Fruit fly (Drosophila melanogaster): Measurements from ENCODE around the gene Dpm3.

Dpm3 gene

dm6 chr3R:13425470-13426033 lies 22.7 kb upstream of the Dpm3 start, which contains the start of gene Act87E (continued):
- no peak for TF ChIP-seq fd59A (GFP tag; optimal IDR thresholded peaks at IDR 0.05)
- TF ChIP-seq CG6276 (GFP tag; optimal IDR thresholded peaks at IDR 0.05): peak; percentile 28
- TF ChIP-seq ss (GFP tag; optimal IDR thresholded peaks at IDR 0.05): no peak
- peak; percentile 26 for TF ChIP-seq CG9139 (GFP tag; optimal IDR thresholded peaks at IDR 0.05)
- TF ChIP-seq CG1621 (tag; optimal IDR thresholded peaks at IDR 0.05): no peak
- no peak for TF ChIP-seq Hr4 (GFP tag; optimal IDR thresholded peaks at IDR 0.05)
- TF ChIP-seq acj6 (GFP tag; optimal IDR thresholded peaks at IDR 0.05): peak; percentile 13
- no peak for TF ChIP-seq cyc (GFP tag; optimal IDR thresholded peaks at IDR 0.05)
- peak; percentile 67 for TF ChIP-seq CG32006 (GFP tag; optimal IDR thresholded peaks at IDR 0.05)
- TF ChIP-seq vri (GFP tag; optimal IDR thresholded peaks at IDR 0.05): no peak
- TF ChIP-seq fd85E (GFP tag; optimal IDR thresholded peaks at IDR 0.05): no peak
- TF ChIP-seq topi (GFP tag; optimal IDR thresholded peaks at IDR 0.05): no peak
- TF ChIP-seq CG7368 (GFP tag; optimal IDR thresholded peaks at IDR 0.05): no peak
- no peak for TF ChIP-seq Smox (GFP tag; optimal IDR thresholded peaks at IDR 0.05)
- no peak for TF ChIP-seq Gug (GFP tag; IDR thresholded peaks at IDR 0.05)
- TF ChIP-seq Lpt (GFP tag; optimal IDR thresholded peaks at IDR 0.05): no peak
- no peak for TF ChIP-seq Sox15 (GFP tag; optimal IDR thresholded peaks at IDR 0.05)

- no peak for TF ChIP-seq Hr38 (GFP tag; optimal IDR thresholded peaks at IDR 0.05)
- TF ChIP-seq CG3919 (GFP tag; optimal IDR thresholded peaks at IDR 0.05): no peak
- no peak for TF ChIP-seq Sox14 (GFP tag; optimal IDR thresholded peaks at IDR 0.05)
- no peak for TF ChIP-seq lz (GFP tag; optimal IDR thresholded peaks at IDR 0.05)
- TF ChIP-seq Blimp-1 (GFP tag; optimal IDR thresholded peaks at IDR 0.05): no peak
- TF ChIP-seq CG34406 (GFP tag; optimal IDR thresholded peaks at IDR 0.05): no peak
- TF ChIP-seq CG31627 (GFP tag; optimal IDR thresholded peaks at IDR 0.05): no peak
- TF ChIP-seq Ets21C (GFP tag; optimal IDR thresholded peaks at IDR 0.05): no peak
- no peak for TF ChIP-seq eg (GFP tag; IDR thresholded peaks at IDR 0.05)
- TF ChIP-seq CG11902 (GFP tag; optimal IDR thresholded peaks at IDR 0.05): no peak
- TF ChIP-seq CG16779 (tag; optimal IDR thresholded peaks at IDR 0.05): no peak
- TF ChIP-seq CG9139 (GFP tag; optimal IDR thresholded peaks at IDR 0.05): no peak
- TF ChIP-seq net (GFP tag; optimal IDR thresholded peaks at IDR 0.05): no peak
- no peak for TF ChIP-seq Smox (GFP tag; optimal IDR thresholded peaks at IDR 0.05)
- TF ChIP-seq CG6792 (GFP tag; optimal IDR thresholded peaks at IDR 0.05): no peak
- TF ChIP-seq ss (GFP tag; optimal IDR thresholded peaks at IDR 0.05): no peak
- TF ChIP-seq pdm3 (GFP tag; optimal IDR thresholded peaks at IDR 0.05): no peak
- no peak for TF ChIP-seq Gug (GFP tag; IDR thresholded peaks at IDR 0.05)
- no peak for TF ChIP-seq fd59A (GFP tag; optimal IDR thresholded peaks at IDR 0.05)
- no peak for TF ChIP-seq Lpt (GFP tag; optimal IDR thresholded peaks at IDR 0.05)
Observed at dm6 chr3R:13422178-13422577, 19.3 kb upstream of the Dpm3 start.

DNA sequence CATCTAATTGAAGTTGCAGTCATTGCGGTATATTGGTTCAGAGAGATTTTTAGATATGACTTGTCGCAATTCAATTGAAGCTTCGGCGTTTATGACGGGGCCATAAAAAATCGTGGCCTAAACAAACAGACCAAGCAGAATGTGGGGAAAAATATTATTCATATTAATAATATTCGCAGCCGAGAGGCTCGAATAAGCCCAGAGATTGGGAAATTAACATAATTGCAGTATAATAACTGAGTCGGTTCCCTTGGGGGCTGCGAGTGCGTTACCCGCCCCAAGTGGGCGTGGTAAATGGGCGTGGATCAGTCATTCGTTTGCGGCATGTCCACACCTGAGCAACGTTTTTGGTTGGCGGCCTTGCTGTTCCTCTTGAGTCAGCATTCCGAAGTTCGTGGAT lies 17.1 kb upstream of the Dpm3 start, which contains the start of gene Ir87a:
Gene Ir87a (plus strand): TSS at position 301 of the 400 bp plus-strand sequence.
- TF ChIP-seq Sox14 (GFP tag; optimal IDR thresholded peaks at IDR 0.05) (no peak), CG6276 (GFP tag; optimal IDR thresholded peaks at IDR 0.05) (no peak), CG4318 (GFP tag; optimal IDR thresholded peaks at IDR 0.05) (no peak), CG1621 (tag; optimal IDR thresholded peaks at IDR 0.05) (no peak), fd59A (GFP tag; optimal IDR thresholded peaks at IDR 0.05) (no peak), cyc (GFP tag; optimal IDR thresholded peaks at IDR 0.05) (no peak), Hr39 (GFP tag; optimal IDR thresholded peaks at IDR 0.05) (no peak), CG16779 (tag; optimal IDR thresholded peaks at IDR 0.05) (no peak)

dm6 chr3R:13417067-13417595 lies 14.3 kb upstream of the Dpm3 start:
- TF ChIP-seq Eip78C (GFP tag) (peak; percentile 34), Hr4 (GFP tag; optimal IDR thresholded peaks at IDR 0.05) (no peak), CG6163 (GFP tag; IDR thresholded peaks at IDR 0.05) (no peak), Ets96B (tag; optimal IDR thresholded peaks at IDR 0.05) (no peak), CG6276 (GFP tag; optimal IDR thresholded peaks at IDR 0.05) (peak; percentile 10), CG11902 (GFP tag; optimal IDR thresholded peaks at IDR 0.05) (no peak), Lpt (GFP tag; optimal IDR thresholded peaks at IDR 0.05) (no peak), fd59A (GFP tag; optimal IDR thresholded peaks at IDR 0.05) (no peak), CG1621 (tag; optimal IDR thresholded peaks at IDR 0.05) (no peak), CG8119 (GFP tag; IDR thresholded peaks at IDR 0.05) (peak; percentile 52; the same call in 2 of the 3 replicates), acj6 (GFP tag; optimal IDR thresholded peaks at IDR 0.05) (no peak), CG15336 (GFP tag; IDR thresholded peaks at IDR 0.05) (peak; percentile 57), CG3032 (tag; optimal IDR thresholded peaks at IDR 0.05) (no peak), CG16779 (tag; optimal IDR thresholded peaks at IDR 0.05) (no peak), CG34406 (GFP tag; optimal IDR thresholded peaks at IDR 0.05) (no peak), CG6854 (GFP tag; optimal IDR thresholded peaks at IDR 0.05) (no peak), dsx (GFP tag; optimal IDR thresholded peaks at IDR 0.05; ENCODE audit: poor library complexity, severe bottlenecking) (no peak), CG4318 (GFP tag; optimal IDR thresholded peaks at IDR 0.05) (no peak), fkh (GFP tag; optimal IDR thresholded peaks at IDR 0.05) (no peak), CG32006 (GFP tag; optimal IDR thresholded peaks at IDR 0.05) (peak; percentile 59), salr (GFP tag; optimal IDR thresholded peaks at IDR 0.05) (no peak), CG8319 (GFP tag; optimal IDR thresholded peaks at IDR 0.05) (no peak)
